Fruit fly (Drosophila melanogaster) whole organism, wandering third instar larva: ENCODE results near the gene ds.

Experiments
- CG32264 ChIP-seq: fragments of 200-800 bp; sonication (Bioruptor generic); optimal IDR thresholded peaks from 2 replicates; lab custom pipeline; 2016; ENCODE audit warnings: missing biosample characterization, missing genetic modification characterization
- CG9705 ChIP-seq: fragments of 200-800 bp; sonication (Bioruptor generic); optimal IDR thresholded peaks from 2 replicates; lab custom pipeline; 2018; ENCODE audit warnings: missing biosample characterization, mild to moderate bottlenecking, missing genetic modification characterization
- CrebA ChIP-seq: fragments of 200-800 bp; sonication (Bioruptor generic); optimal IDR thresholded peaks from 2 replicates; lab custom pipeline; 2016; ENCODE audit warnings: missing biosample characterization, mild to moderate bottlenecking, missing genetic modification characterization, borderline replicate concordance
- Dif ChIP-seq: fragments of 200-275, 200-300 bp; sonication (Bioruptor generic); optimal IDR thresholded peaks from 2 replicates; lab custom pipeline; 2018; ENCODE audit warnings: missing biosample characterization, missing genetic modification characterization; ENCODE audit not compliant: partially characterized antibody
- HLH106 ChIP-seq: fragments of 200-800 bp; optimal IDR thresholded peaks from 3 replicates; lab custom pipeline; 2019; ENCODE audit warnings: missing biosample characterization, mild to moderate bottlenecking, missing genetic modification characterization, moderate library complexity
- Hnf4 ChIP-seq: fragments of 200-800 bp; sonication (Bioruptor generic); optimal IDR thresholded peaks from 2 replicates; lab custom pipeline; 2016; ENCODE audit warnings: missing biosample characterization, mild to moderate bottlenecking, missing genetic modification characterization
- Hr78 ChIP-seq: fragments of >200 bp; optimal IDR thresholded peaks from 2 replicates; lab custom pipeline; 2017; ENCODE audit warnings: missing biosample characterization, missing genetic modification characterization
- Hr83 ChIP-seq: fragments of 200-300 bp; sonication (Bioruptor generic); optimal IDR thresholded peaks from 2 replicates; lab custom pipeline; 2016; ENCODE audit warnings: missing biosample characterization, mild to moderate bottlenecking, missing genetic modification characterization, moderate library complexity; ENCODE audit not compliant: poor library complexity, severe bottlenecking
- Jra ChIP-seq: sonication (Bioruptor generic); optimal IDR thresholded peaks from 2 replicates; lab custom pipeline; 2016; ENCODE audit warnings: missing biosample characterization, missing genetic modification characterization
- Mio ChIP-seq: sonication (Bioruptor generic); optimal IDR thresholded peaks from 2 replicates; lab custom pipeline; 2016; ENCODE audit warnings: missing biosample characterization, missing genetic modification characterization
- Myc ChIP-seq: fragments of >200 bp; optimal IDR thresholded peaks from 2 replicates; lab custom pipeline; 2017
- N ChIP-seq: fragments of >200 bp; optimal IDR thresholded peaks from 2 replicates; lab custom pipeline; 2018; ENCODE audit warnings: missing biosample characterization, missing external identifiers, missing genetic modification characterization
- OdsH ChIP-seq: fragments of 200-800 bp; sonication (Bioruptor generic); optimal IDR thresholded peaks from 2 replicates; lab custom pipeline; 2016; ENCODE audit warnings: missing biosample characterization, mild to moderate bottlenecking, missing genetic modification characterization
- Rel ChIP-seq, 2 experiments: fragments of 200-800 bp; sonication (Bioruptor generic) in 1 of 2; optimal IDR thresholded peaks; 2 replicates in 1 of 2; 3 replicates in 1 of 2; lab custom pipeline; 2016 to 2019; ENCODE audit warnings: mild to moderate bottlenecking in 2 of 2, missing biosample characterization in 2 of 2, missing genetic modification characterization in 2 of 2, moderate library complexity in 1 of 2
- Sp1 ChIP-seq: fragments of 200-800 bp; sonication (Bioruptor generic); optimal IDR thresholded peaks from 3 replicates; lab custom pipeline; 2019; ENCODE audit warnings: missing biosample characterization, mild to moderate bottlenecking, missing genetic modification characterization, moderate library complexity
- Vsx2 ChIP-seq: fragments of 200-300, 225-300 bp; sonication (Bioruptor generic); optimal IDR thresholded peaks from 2 replicates; lab custom pipeline; 2018; ENCODE audit warnings: missing biosample characterization, missing genetic modification characterization; ENCODE audit not compliant: partially characterized antibody
- br ChIP-seq: fragments of 200-800 bp; sonication (Bioruptor generic); optimal IDR thresholded peaks from 2 replicates; lab custom pipeline; 2016; ENCODE audit warnings: missing biosample characterization, missing genetic modification characterization
- brk ChIP-seq: fragments of 200-800 bp; sonication (Bioruptor generic); optimal IDR thresholded peaks from 2 replicates; lab custom pipeline; 2016; ENCODE audit warnings: missing biosample characterization, mild to moderate bottlenecking, missing genetic modification characterization
- dl ChIP-seq, 2 experiments: fragments of 175-275, 200-275 bp in 1 of 2; fragments of 200-275 bp in 1 of 2; sonication (Bioruptor generic); optimal IDR thresholded peaks; lab custom pipeline; 2018; ENCODE audit warnings: mild to moderate bottlenecking in 2 of 2, missing biosample characterization in 2 of 2, missing genetic modification characterization in 2 of 2, moderate library complexity in 2 of 2; ENCODE audit not compliant: partially characterized antibody in 2 of 2, insufficient read depth in 1 of 2
- dmrt93B ChIP-seq: fragments of 200-800 bp; sonication (Bioruptor generic); optimal IDR thresholded peaks from 2 replicates; lab custom pipeline; 2018; ENCODE audit warnings: missing biosample characterization, mild to moderate bottlenecking, missing genetic modification characterization
- dsf ChIP-seq: sonication (Bioruptor generic); optimal IDR thresholded peaks from 2 replicates; lab custom pipeline; 2016; ENCODE audit warnings: missing biosample characterization, missing genetic modification characterization, borderline replicate concordance
- ey ChIP-seq: fragments of 200-800 bp; sonication (Bioruptor generic); optimal IDR thresholded peaks from 2 replicates; lab custom pipeline; 2016; ENCODE audit warnings: missing biosample characterization, missing genetic modification characterization
- foxo ChIP-seq, 2 experiments: fragments of 200-800 bp; sonication (Bioruptor generic); optimal IDR thresholded peaks; 2 replicates in 1 of 2; 3 replicates in 1 of 2; lab custom pipeline; 2016 to 2017; ENCODE audit warnings: missing biosample characterization in 2 of 2, missing genetic modification characterization in 2 of 2
- fru ChIP-seq: fragments of 200-800 bp; sonication (Bioruptor generic); optimal IDR thresholded peaks from 3 replicates; lab custom pipeline; 2016; ENCODE audit warnings: missing biosample characterization, mild to moderate bottlenecking, missing genetic modification characterization
- h ChIP-seq: fragments of 200-800 bp; sonication (Bioruptor generic); optimal IDR thresholded peaks from 3 replicates; lab custom pipeline; 2016; ENCODE audit warnings: missing biosample characterization, mild to moderate bottlenecking, missing genetic modification characterization
- jim ChIP-seq: fragments of 175-275, 200-325 bp; sonication (Bioruptor generic); optimal IDR thresholded peaks from 2 replicates; lab custom pipeline; 2016; ENCODE audit warnings: missing biosample characterization, mild to moderate bottlenecking, missing genetic modification characterization
- psq ChIP-seq: fragments of 200-800 bp; sonication (Bioruptor generic); optimal IDR thresholded peaks from 3 replicates; lab custom pipeline; 2017; ENCODE audit warnings: missing biosample characterization, mild to moderate bottlenecking, missing genetic modification characterization, moderate library complexity
- rgr ChIP-seq: fragments of 200-800 bp; sonication (Bioruptor generic); optimal IDR thresholded peaks from 3 replicates; lab custom pipeline; 2016; ENCODE audit warnings: missing biosample characterization, mild to moderate bottlenecking, missing genetic modification characterization
- sage ChIP-seq: fragments of 200-800 bp; sonication (Bioruptor generic); optimal IDR thresholded peaks from 2 replicates; lab custom pipeline; 2016; ENCODE audit warnings: missing biosample characterization, mild to moderate bottlenecking, missing genetic modification characterization
- sv ChIP-seq: fragments of 200-800 bp; sonication (Bioruptor generic); optimal IDR thresholded peaks from 3 replicates; lab custom pipeline; 2016; ENCODE audit warnings: missing biosample characterization, missing genetic modification characterization
- tai ChIP-seq: sonication (Bioruptor generic); optimal IDR thresholded peaks from 2 replicates; lab custom pipeline; 2016; ENCODE audit warnings: missing biosample characterization, missing genetic modification characterization
- usp ChIP-seq: fragments of >200 bp; optimal IDR thresholded peaks from 2 replicates; lab custom pipeline; 2017; ENCODE audit warnings: missing biosample characterization, missing genetic modification characterization
- woc ChIP-seq: sonication (Bioruptor generic); optimal IDR thresholded peaks from 2 replicates; lab custom pipeline; 2016; ENCODE audit warnings: missing biosample characterization, mild to moderate bottlenecking, missing genetic modification characterization

Gene ds

DNA sequence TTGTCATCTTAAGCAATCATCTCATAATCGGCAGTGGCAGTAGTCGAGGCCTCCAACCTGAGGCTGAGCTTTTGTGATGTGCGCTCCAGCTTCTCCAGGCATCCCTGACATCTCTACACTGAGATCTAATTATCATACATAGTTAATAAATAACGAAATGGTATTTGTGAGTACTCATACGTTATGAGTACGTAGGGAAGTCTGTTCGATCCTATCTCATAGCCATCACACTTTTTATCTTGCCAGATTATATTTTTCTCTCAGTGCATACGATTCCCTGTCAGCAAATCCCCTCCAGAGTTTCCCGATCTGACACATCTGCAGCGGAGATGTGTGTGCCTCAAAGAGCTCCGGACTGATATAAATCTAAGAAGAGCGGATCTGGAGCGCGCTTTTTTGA, 105.3 kb downstream of the ds start:
- no peak for TF ChIP-seq CrebA (GFP tag; lab: Kevin White, UChicago)
- TF ChIP-seq dsf (GFP tag; lab: Kevin White, UChicago) = no peak
- no peak for TF ChIP-seq Vsx2 (GFP tag; lab: Kevin White, UChicago)
- no peak for TF ChIP-seq sv
- peak in 1 of 2 experiments; percentile 19 for TF ChIP-seq foxo (GFP tag; optimal IDR thresholded peaks at IDR 0.05; lab: Kevin White, UChicago)
- TF ChIP-seq fru = no peak
- no peak for TF ChIP-seq HLH106 (tag; lab: Kevin White, UChicago)
- no peak for TF ChIP-seq OdsH
- TF ChIP-seq Hr83 (GFP tag; lab: Kevin White, UChicago) = no peak
- peak; percentile 12 for TF ChIP-seq h (GFP tag; lab: Kevin White, UChicago)
- no peak for TF ChIP-seq tai (GFP tag; lab: Kevin White, UChicago)

DNA sequence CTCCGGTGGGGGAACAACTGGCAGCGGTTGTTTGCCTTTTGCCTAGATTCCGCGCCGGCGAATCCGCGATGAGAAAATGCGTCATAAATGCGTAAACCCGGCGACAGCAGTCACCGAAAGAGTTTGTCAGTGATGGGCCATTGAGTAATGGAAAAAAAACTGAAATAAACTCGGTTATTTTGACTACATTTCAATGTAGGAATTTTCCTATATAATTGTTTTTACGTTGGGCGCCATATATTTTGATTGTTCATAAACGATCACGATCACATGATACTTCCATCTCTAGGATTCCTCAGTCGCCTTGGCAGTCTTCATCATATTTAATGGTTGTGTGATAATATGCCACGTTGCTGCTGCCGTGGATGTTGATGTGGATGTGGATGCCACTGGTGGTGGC, 106.6 kb downstream of the ds start:
- TF ChIP-seq br = no peak
- TF ChIP-seq jim (GFP tag; lab: Kevin White, UChicago) = no peak

DNA sequence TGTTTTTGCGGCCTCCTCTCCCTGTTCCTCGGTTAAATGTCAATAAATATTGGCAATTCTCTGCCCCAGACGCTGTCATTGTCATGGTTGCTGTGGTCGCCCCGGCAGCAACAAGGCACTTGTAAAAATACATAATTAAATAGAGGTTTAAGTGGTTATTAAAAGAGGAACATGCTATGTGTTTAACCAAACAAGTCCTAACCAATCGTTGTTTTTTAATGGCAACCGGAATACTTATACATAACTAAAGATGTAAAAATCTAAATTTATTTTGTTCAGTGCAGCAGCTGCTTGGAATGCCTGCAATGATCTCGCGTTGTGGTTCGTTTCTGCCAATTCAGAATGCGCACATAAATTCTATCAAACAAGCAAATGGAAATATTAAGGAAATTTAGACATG, 107.8 kb downstream of the ds start:
- TF ChIP-seq rgr (GFP tag; lab: Kevin White, UChicago) = peak; percentile 6
- peak; percentile 7 for TF ChIP-seq br
- peak; percentile 39 for TF ChIP-seq h (GFP tag; lab: Kevin White, UChicago)
- TF ChIP-seq sage (GFP tag; lab: Kevin White, UChicago) = no peak
- TF ChIP-seq woc (GFP tag; lab: Kevin White, UChicago) = peak; percentile 10
- TF ChIP-seq ey (GFP tag; lab: Kevin White, UChicago) = peak; percentile 19
- no peak for TF ChIP-seq N (GFP tag; lab: Kevin White, UChicago)
- TF ChIP-seq foxo (GFP tag; optimal IDR thresholded peaks at IDR 0.05; lab: Kevin White, UChicago) = peak in 1 of 2 experiments; percentile 9
- peak; percentile 35 for TF ChIP-seq fru

dm6 chr2L:606165-606564, 108.6 kb downstream of the ds start:
- TF ChIP-seq Rel (GFP tag; optimal IDR thresholded peaks at IDR 0.05; lab: Kevin White, UChicago) (no peak), Rel (tag; optimal IDR thresholded peaks at IDR 0.05; lab: Kevin White, UChicago) (no peak), dsf (GFP tag; lab: Kevin White, UChicago) (no peak), Hr78 (no peak), h (GFP tag; lab: Kevin White, UChicago) (peak; percentile 70), dl (GFP tag; optimal IDR thresholded peaks at IDR 0.05; lab: Kevin White, UChicago; ENCODE audit: insufficient read depth in 1 of 2, partially characterized antibody in 2 of 2) (no peak), psq (GFP tag; lab: Kevin White, UChicago) (peak; percentile 55), Hnf4 (GFP tag; lab: Kevin White, UChicago) (peak; percentile 69), Mio (GFP tag; lab: Kevin White, UChicago) (no peak), woc (GFP tag; lab: Kevin White, UChicago) (peak; percentile 37), brk (peak; percentile 42), Myc (lab: Kevin White, UChicago) (no peak), dmrt93B (GFP tag; lab: Kevin White, UChicago) (peak; percentile 64), foxo (GFP tag; optimal IDR thresholded peaks at IDR 0.05; lab: Kevin White, UChicago) (peak in 1 of 2 experiments; percentile 67), CG9705 (peak; percentile 57), tai (GFP tag; lab: Kevin White, UChicago) (peak; percentile 65), N (GFP tag; lab: Kevin White, UChicago) (no peak), Jra (GFP tag; lab: Kevin White, UChicago) (peak; percentile 39), Dif (GFP tag; lab: Kevin White, UChicago) (no peak), usp (GFP tag; lab: Kevin White, UChicago) (no peak), CrebA (GFP tag; lab: Kevin White, UChicago) (no peak), fru (peak; percentile 63), Sp1 (GFP tag; lab: Kevin White, UChicago) (peak; percentile 79), ey (GFP tag; lab: Kevin White, UChicago) (peak; percentile 59), OdsH (peak; percentile 79), br (peak; percentile 74), CG32264 (GFP tag; lab: Kevin White, UChicago) (peak; percentile 28), rgr (GFP tag; lab: Kevin White, UChicago) (peak; percentile 70), HLH106 (tag; lab: Kevin White, UChicago) (peak; percentile 85)
